Worm (Caenorhabditis elegans) whole organism, late embryonic: ENCODE measurements around the gene mlc-3.

Experiments
- C38D4.7 ChIP-seq: fragments of 200-800 bp; sonication (Bioruptor generic); optimal IDR thresholded peaks from 2 replicates; lab custom pipeline; 2018; ENCODE audit warnings: mild to moderate bottlenecking, missing genetic modification characterization, moderate library complexity, missing compliant biosample characterization
- K02D7.2 ChIP-seq: sonication (generic microtip); optimal IDR thresholded peaks from 2 replicates; lab custom pipeline; 2017; ENCODE audit warnings: mild to moderate bottlenecking, missing genetic modification characterization, missing compliant biosample characterization
- K09A11.1 ChIP-seq: sonication (generic microtip); optimal IDR thresholded peaks from 2 replicates; lab custom pipeline; 2017; ENCODE audit warnings: antibody characterized with exemption, mild to moderate bottlenecking, missing genetic modification characterization, missing compliant biosample characterization; ENCODE audit not compliant: insufficient read depth
- Y22D7AL.16 ChIP-seq: sonication (generic microtip); optimal IDR thresholded peaks from 2 replicates; lab custom pipeline; 2016; ENCODE audit warnings: missing genetic modification characterization, missing compliant biosample characterization
- ahr-1 ChIP-seq: sonication (generic microtip); optimal IDR thresholded peaks from 2 replicates; lab custom pipeline; 2016; ENCODE audit warnings: missing genetic modification characterization, missing compliant biosample characterization
- ama-1 ChIP-seq: fragments of 150-350 bp; optimal IDR thresholded peaks from 2 replicates; lab custom pipeline; 2014
- ceh-14 ChIP-seq: sonication (generic microtip); optimal IDR thresholded peaks from 2 replicates; lab custom pipeline; 2016; ENCODE audit warnings: missing genotype, missing genetic modification characterization, missing compliant biosample characterization
- ceh-18 ChIP-seq: sonication (generic microtip); optimal IDR thresholded peaks from 2 replicates; lab custom pipeline; 2016; ENCODE audit warnings: missing genetic modification characterization, missing compliant biosample characterization
- ceh-2 ChIP-seq: sonication (generic microtip); optimal IDR thresholded peaks from 2 replicates; lab custom pipeline; 2016; ENCODE audit warnings: missing genotype, missing genetic modification characterization, missing compliant biosample characterization
- ceh-24 ChIP-seq: sonication (generic microtip); optimal IDR thresholded peaks from 2 replicates; lab custom pipeline; 2016; ENCODE audit warnings: mild to moderate bottlenecking, missing genetic modification characterization, missing compliant biosample characterization
- ceh-30 ChIP-seq: fragments of 150-350 bp; optimal IDR thresholded peaks from 2 replicates; lab custom pipeline; 2014; ENCODE audit warnings: missing biosample characterization, missing genetic modification characterization
- ceh-31 ChIP-seq: sonication (generic microtip); optimal IDR thresholded peaks from 2 replicates; lab custom pipeline; 2016; ENCODE audit warnings: missing genetic modification characterization, missing compliant biosample characterization
- ceh-34 ChIP-seq: sonication (generic microtip); optimal IDR thresholded peaks from 2 replicates; lab custom pipeline; 2016; ENCODE audit warnings: mild to moderate bottlenecking, missing genetic modification characterization, missing compliant biosample characterization
- ceh-6 ChIP-seq: fragments of 200-800 bp; sonication (Bioruptor generic); optimal IDR thresholded peaks from 2 replicates; lab custom pipeline; 2018; ENCODE audit warnings: mild to moderate bottlenecking, missing genetic modification characterization, missing compliant biosample characterization
- dmd-4 ChIP-seq: sonication (generic microtip); optimal IDR thresholded peaks from 2 replicates; lab custom pipeline; 2016; ENCODE audit warnings: borderline replicate concordance, missing genetic modification characterization, missing compliant biosample characterization
- elt-2 ChIP-seq: sonication (generic microtip); optimal IDR thresholded peaks from 2 replicates; lab custom pipeline; 2016; ENCODE audit warnings: missing genetic modification reagents, missing genetic modification characterization, missing compliant biosample characterization
- elt-4 ChIP-seq: sonication (generic microtip); optimal IDR thresholded peaks from 2 replicates; lab custom pipeline; 2016; ENCODE audit warnings: missing genetic modification characterization, missing compliant biosample characterization
- ets-4 ChIP-seq: sonication (generic microtip); optimal IDR thresholded peaks from 2 replicates; lab custom pipeline; 2016; ENCODE audit warnings: missing genetic modification characterization, missing compliant biosample characterization
- eyg-1 ChIP-seq: sonication (generic microtip); optimal IDR thresholded peaks from 2 replicates; lab custom pipeline; 2016; ENCODE audit warnings: missing genotype, missing genetic modification characterization, missing compliant biosample characterization
- fkh-6 ChIP-seq: sonication (generic microtip); optimal IDR thresholded peaks from 2 replicates; lab custom pipeline; 2016; ENCODE audit warnings: missing genetic modification characterization, missing compliant biosample characterization
- hlh-15 ChIP-seq: sonication (generic microtip); optimal IDR thresholded peaks from 2 replicates; lab custom pipeline; 2016; ENCODE audit warnings: missing genetic modification characterization, missing compliant biosample characterization
- hlh-30 ChIP-seq: sonication (generic microtip); optimal IDR thresholded peaks from 2 replicates; lab custom pipeline; 2017; ENCODE audit warnings: antibody characterized with exemption, missing genetic modification characterization, missing compliant biosample characterization; ENCODE audit not compliant: insufficient read depth
- hlh-6 ChIP-seq: sonication (generic microtip); optimal IDR thresholded peaks from 2 replicates; lab custom pipeline; 2016; ENCODE audit warnings: missing genotype, missing genetic modification characterization, missing compliant biosample characterization
- hlh-8 ChIP-seq: sonication (generic microtip); optimal IDR thresholded peaks from 2 replicates; lab custom pipeline; 2016; ENCODE audit warnings: missing genotype, missing genetic modification characterization, missing compliant biosample characterization
- lim-6 ChIP-seq: sonication (generic microtip); optimal IDR thresholded peaks from 2 replicates; lab custom pipeline; 2016; ENCODE audit warnings: missing genetic modification characterization, missing compliant biosample characterization
- lin-11 ChIP-seq: fragments of 200-800 bp; sonication (Bioruptor generic); optimal IDR thresholded peaks from 2 replicates; lab custom pipeline; 2018; ENCODE audit warnings: mild to moderate bottlenecking, missing genetic modification characterization, missing compliant biosample characterization
- nfya-1 ChIP-seq: sonication (generic microtip); optimal IDR thresholded peaks from 2 replicates; lab custom pipeline; 2017; ENCODE audit warnings: missing genetic modification characterization, mild to moderate bottlenecking, missing compliant biosample characterization, antibody characterized with exemption, moderate library complexity
- npax-4 ChIP-seq: sonication (generic microtip); optimal IDR thresholded peaks from 2 replicates; lab custom pipeline; 2016; ENCODE audit warnings: missing genetic modification characterization, missing compliant biosample characterization
- odd-2 ChIP-seq: sonication (generic microtip); optimal IDR thresholded peaks from 2 replicates; lab custom pipeline; 2017; ENCODE audit warnings: antibody characterized with exemption, mild to moderate bottlenecking, missing genetic modification characterization, missing compliant biosample characterization
- pag-3 ChIP-seq: sonication (generic microtip); optimal IDR thresholded peaks from 2 replicates; lab custom pipeline; 2016; ENCODE audit warnings: missing compliant biosample characterization, missing genetic modification characterization, borderline replicate concordance
- pat-9 ChIP-seq: fragments of 200-800 bp; sonication (Bioruptor generic); optimal IDR thresholded peaks from 2 replicates; lab custom pipeline; 2018; ENCODE audit warnings: mild to moderate bottlenecking, missing genetic modification characterization, moderate library complexity, missing compliant biosample characterization
- pax-1 ChIP-seq: fragments of 150-350 bp; optimal IDR thresholded peaks from 2 replicates; lab custom pipeline; 2014; ENCODE audit warnings: missing biosample characterization, missing genetic modification characterization
- pha-2 ChIP-seq: sonication (generic microtip); optimal IDR thresholded peaks from 2 replicates; lab custom pipeline; 2017; ENCODE audit warnings: mild to moderate bottlenecking, missing genetic modification characterization, missing compliant biosample characterization
- pros-1 ChIP-seq: fragments of 150-350 bp; optimal IDR thresholded peaks from 2 replicates; lab custom pipeline; 2014; ENCODE audit warnings: missing biosample characterization, missing genetic modification reagents, missing genetic modification characterization
- ref-2 ChIP-seq: sonication (generic microtip); optimal IDR thresholded peaks from 2 replicates; lab custom pipeline; 2016; ENCODE audit warnings: missing genetic modification characterization, missing compliant biosample characterization
- rnt-1 ChIP-seq: sonication (generic microtip); optimal IDR thresholded peaks from 2 replicates; lab custom pipeline; 2016; ENCODE audit warnings: missing genetic modification characterization, missing compliant biosample characterization
- sdc-2 ChIP-seq: sonication (generic microtip); optimal IDR thresholded peaks from 2 replicates; lab custom pipeline; 2016; ENCODE audit warnings: missing genotype, missing genetic modification characterization, missing compliant biosample characterization
- sox-4 ChIP-seq: sonication (generic microtip); optimal IDR thresholded peaks from 2 replicates; lab custom pipeline; 2017; ENCODE audit warnings: mild to moderate bottlenecking, missing genetic modification characterization, inconsistent platforms, missing compliant biosample characterization
- syd-9 ChIP-seq: sonication (generic microtip); optimal IDR thresholded peaks from 2 replicates; lab custom pipeline; 2016; ENCODE audit warnings: mild to moderate bottlenecking, missing genetic modification characterization, moderate library complexity, missing compliant biosample characterization
- tbx-2 ChIP-seq: sonication (generic microtip); optimal IDR thresholded peaks from 2 replicates; lab custom pipeline; 2016; ENCODE audit warnings: missing genetic modification characterization, missing compliant biosample characterization
- tbx-7 ChIP-seq: sonication (generic microtip); optimal IDR thresholded peaks from 2 replicates; lab custom pipeline; 2016; ENCODE audit warnings: missing genotype, missing genetic modification characterization, missing compliant biosample characterization
- unc-3 ChIP-seq, 2 experiments: fragments of 200-800 bp in 1 of 2; sonication (Bioruptor generic) in 1 of 2; sonication (generic microtip) in 1 of 2; conservative IDR thresholded peaks in 1 of 2; optimal IDR thresholded peaks in 1 of 2; 2 replicates each; pipeline versions ENCODE4 v1.3.6 to Lab custom; 2016 to 2022; ENCODE audit warnings: missing compliant biosample characterization in 2 of 2, missing genetic modification characterization in 2 of 2, missing genetic modification reagents in 1 of 2
- unc-55 ChIP-seq: sonication (generic microtip); optimal IDR thresholded peaks from 2 replicates; lab custom pipeline; 2017; ENCODE audit warnings: missing biosample characterization, missing genetic modification reagents, missing genetic modification characterization
- ztf-16 ChIP-seq: sonication (generic microtip); optimal IDR thresholded peaks from 2 replicates; lab custom pipeline; 2017; ENCODE audit warnings: missing genetic modification characterization, missing compliant biosample characterization

The mlc-3 gene

DNA sequence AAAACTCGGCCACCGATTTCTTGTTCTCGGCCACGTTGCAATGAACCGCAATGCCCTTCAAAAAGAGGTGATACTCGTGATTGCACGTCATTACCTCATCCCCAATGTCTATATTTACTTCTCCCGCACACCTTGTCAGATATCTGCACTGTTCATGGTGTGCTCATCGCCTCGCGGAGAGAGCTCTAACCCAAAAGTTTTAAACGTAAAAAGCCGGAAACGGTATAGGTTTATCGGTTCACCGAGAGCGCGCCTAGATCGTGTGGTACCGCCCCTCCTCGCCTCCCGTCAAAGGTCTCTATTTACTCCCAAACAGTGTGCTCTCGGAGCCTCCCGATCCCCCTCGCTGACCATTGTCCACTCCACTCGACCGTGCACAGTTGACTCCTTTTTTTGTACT lies 19.8 kb downstream of the mlc-3 start, which contains the start of gene F56D2.3:
F56D2.3 (plus strand) TSS at position 301 of the 400 bp plus-strand sequence.
- TF ChIP-seq nfya-1: no peak
- TF ChIP-seq pha-2: no peak
- TF ChIP-seq pros-1 (tag; lab: Kevin White, UChicago): no peak
- TF ChIP-seq eyg-1 (tag; lab: Kevin White, UChicago): no peak
- peak; percentile 1 for TF ChIP-seq ets-4 (tag; lab: Kevin White, UChicago)
- TF ChIP-seq pax-1 (tag; lab: Kevin White, UChicago): peak; percentile 16

DNA sequence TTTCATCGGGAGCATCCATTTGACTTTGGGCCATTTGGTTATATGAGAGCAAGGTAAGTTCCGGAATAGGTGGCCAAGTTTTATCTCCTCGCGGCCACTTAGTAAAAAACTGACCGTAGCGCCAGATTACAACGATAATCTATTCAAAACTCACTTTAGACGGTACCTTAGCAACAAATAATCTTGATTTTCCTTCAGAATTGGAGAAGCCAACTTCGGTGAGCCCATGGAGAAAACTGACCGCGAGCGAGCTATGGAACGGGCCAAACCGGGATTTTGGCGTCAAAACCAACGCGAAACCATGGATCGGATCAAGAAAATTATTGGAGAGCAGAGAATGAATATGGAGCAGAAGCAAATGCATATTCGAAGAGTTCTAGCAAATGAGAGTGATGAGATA lies 20.9 kb downstream of the mlc-3 start:
- TF ChIP-seq ceh-6 (GFP tag; lab: Kevin White, UChicago): no peak

DNA sequence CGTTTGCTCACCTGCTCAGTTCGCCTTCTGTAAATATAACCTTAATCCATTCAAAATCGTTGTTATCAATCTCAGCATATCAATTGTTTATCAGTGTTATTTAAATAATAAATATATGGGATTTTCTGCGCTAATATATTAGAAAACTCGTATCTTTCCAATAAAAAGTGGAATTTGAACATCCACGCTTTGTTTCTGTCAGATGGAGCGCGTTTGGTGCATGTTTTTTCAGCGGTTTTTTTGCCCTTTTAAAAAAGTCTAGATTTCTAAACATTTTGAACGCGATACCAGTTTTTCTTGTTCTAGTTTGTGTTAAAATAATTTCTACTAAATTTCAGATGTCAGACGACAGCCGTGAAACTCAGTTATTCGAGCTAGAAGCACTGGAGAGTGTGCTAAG lies 22.1 kb downstream of the mlc-3 start, which contains the start of gene F56D2.2:
F56D2.2 (plus strand) TSS at position 339 of the 400 bp plus-strand sequence.
- TF ChIP-seq ceh-31 (tag; lab: Kevin White, UChicago) (no peak), rnt-1 (tag; lab: Kevin White, UChicago) (no peak), ceh-6 (GFP tag; lab: Kevin White, UChicago) (no peak), pag-3 (no peak), ceh-2 (tag; lab: Kevin White, UChicago) (no peak), K09A11.1 (tag; lab: Kevin White, UChicago) (no peak), ceh-18 (no peak), unc-3 (GFP tag; conservative IDR thresholded peaks at IDR 0.05; lab: Robert Waterston, UW) (no peak), unc-3 (tag; optimal IDR thresholded peaks at IDR 0.05; lab: Kevin White, UChicago) (no peak), hlh-6 (tag; lab: Kevin White, UChicago) (no peak), ceh-24 (tag; lab: Kevin White, UChicago) (no peak), lim-6 (no peak), Y22D7AL.16 (tag; lab: Kevin White, UChicago) (no peak), tbx-7 (no peak), hlh-8 (no peak), lin-11 (tag; lab: Kevin White, UChicago) (no peak), C38D4.7 (no peak)

DNA sequence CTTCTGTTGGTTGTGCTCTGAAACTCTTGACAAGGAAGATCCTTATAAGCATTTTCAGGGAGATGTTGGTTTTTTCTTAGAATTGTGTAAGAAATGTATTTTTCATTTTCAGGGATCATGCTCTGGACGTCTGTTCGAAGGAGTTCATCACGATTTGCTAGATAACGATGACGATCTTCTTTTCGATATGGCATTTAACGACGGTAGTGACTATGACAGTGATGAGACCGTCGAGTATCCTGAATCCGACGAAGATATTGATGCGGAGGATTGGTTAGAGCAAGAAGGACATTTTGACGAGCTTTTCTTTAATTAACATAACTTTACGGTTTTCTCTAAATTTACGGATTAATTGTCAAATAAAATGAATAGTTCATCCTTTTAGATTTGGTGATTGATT lies 23.9 kb downstream of the mlc-3 start:
- no peak for TF ChIP-seq hlh-15 (tag; lab: Kevin White, UChicago)
- TF ChIP-seq dmd-4 (tag; lab: Kevin White, UChicago): no peak
- TF ChIP-seq ahr-1 (tag; lab: Kevin White, UChicago): no peak
- no peak for TF ChIP-seq odd-2 (tag; lab: Kevin White, UChicago)
- TF ChIP-seq pag-3: no peak
- TF ChIP-seq K02D7.2 (tag; lab: Kevin White, UChicago): no peak
- no peak for TF ChIP-seq npax-4
- no peak for TF ChIP-seq tbx-7
- TF ChIP-seq elt-4: no peak
- no peak for TF ChIP-seq ceh-2 (tag; lab: Kevin White, UChicago)

DNA sequence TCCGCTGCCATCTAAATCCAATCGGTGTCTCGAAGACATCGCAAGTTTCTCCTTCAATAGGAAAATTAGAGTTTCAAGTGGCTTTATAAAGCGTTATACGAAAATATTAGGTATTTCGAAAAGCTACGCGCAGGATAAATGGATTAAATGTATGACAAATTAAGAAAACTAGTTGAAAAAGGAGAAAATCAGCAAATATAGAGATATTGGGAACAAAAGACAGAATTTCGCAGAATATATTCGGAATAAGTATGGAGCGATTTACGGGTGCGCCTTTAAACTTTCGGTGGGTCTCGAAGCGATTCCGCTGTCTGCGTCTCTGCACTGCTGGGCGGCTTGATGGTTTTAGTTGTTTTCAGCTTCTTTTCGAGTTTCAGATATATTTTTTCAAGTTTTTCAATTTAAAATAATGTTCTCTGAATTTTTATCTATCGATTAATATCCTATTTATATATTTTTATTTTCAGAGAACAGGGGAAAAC lies 26.9 kb downstream of the mlc-3 start, which contains the start of the genes ddx-15 and ucr-1:
ddx-15 (minus strand) TSS at position 51 of the 482 bp plus-strand sequence.
ucr-1 (plus strand) TSS at position 468 of the 482 bp plus-strand sequence.
- peak; percentile 1 for TF ChIP-seq unc-55 (GFP tag; lab: Kevin White, UChicago)
- no peak for TF ChIP-seq ceh-34 (tag; lab: Kevin White, UChicago)
- peak; percentile 37 for TF ChIP-seq ceh-31 (tag; lab: Kevin White, UChicago)
- TF ChIP-seq sox-4 (tag; lab: Kevin White, UChicago): no peak
- no peak for TF ChIP-seq syd-9 (tag; lab: Kevin White, UChicago)
- TF ChIP-seq pat-9 (tag; lab: Kevin White, UChicago): no peak
- TF ChIP-seq ama-1 (lab: Kevin White, UChicago): no peak
- TF ChIP-seq ztf-16 (tag; lab: Kevin White, UChicago): no peak
- TF ChIP-seq unc-3 (GFP tag; conservative IDR thresholded peaks at IDR 0.05; lab: Robert Waterston, UW): no peak
- TF ChIP-seq unc-3 (tag; optimal IDR thresholded peaks at IDR 0.05; lab: Kevin White, UChicago): no peak
- TF ChIP-seq elt-2: no peak
- no peak for TF ChIP-seq ref-2 (tag; lab: Kevin White, UChicago)
- TF ChIP-seq tbx-2 (tag; lab: Kevin White, UChicago): peak; percentile 10
- no peak for TF ChIP-seq ceh-30 (tag; lab: Kevin White, UChicago)
- no peak for TF ChIP-seq odd-2 (tag; lab: Kevin White, UChicago)
- no peak for TF ChIP-seq hlh-30 (tag; lab: Kevin White, UChicago)
- no peak for TF ChIP-seq tbx-7
- TF ChIP-seq hlh-15 (tag; lab: Kevin White, UChicago): no peak
- TF ChIP-seq lin-11 (tag; lab: Kevin White, UChicago): no peak
- TF ChIP-seq sdc-2 (tag; lab: Kevin White, UChicago): no peak
- no peak for TF ChIP-seq ceh-14 (tag; lab: Kevin White, UChicago)
- TF ChIP-seq pha-2: no peak
- no peak for TF ChIP-seq ceh-18
- TF ChIP-seq K02D7.2 (tag; lab: Kevin White, UChicago): no peak
- no peak for TF ChIP-seq K09A11.1 (tag; lab: Kevin White, UChicago)
- no peak for TF ChIP-seq fkh-6 (tag; lab: Kevin White, UChicago)
- TF ChIP-seq lim-6: no peak
